Comparison of ENCODE assay signal across 4 worm cellular contexts in genomic region chrX:14916767-14917166, ce11.
TF ChIP-seq lines count a peak whose summit lies in the region.

No protein-coding gene starts in this region.

TF ChIP-seq in whole organism, L1 larva, 84 proteins besides CTCF, POLR2A, EP300 and RAD21:
- TF ChIP-seq unc-30 (tag; optimal IDR thresholded peaks at IDR 0.05; lab: Kevin White, UChicago) (no peak), nhr-85 (tag; lab: Kevin White, UChicago) (no peak), ceh-82 (tag; optimal IDR thresholded peaks at IDR 0.05; lab: Kevin White, UChicago) (no peak), nhr-28 (tag; optimal IDR thresholded peaks at IDR 0.05; lab: Kevin White, UChicago) (no peak), fkh-10 (GFP tag; optimal IDR thresholded peaks at IDR 0.05; lab: Kevin White, UChicago) (peak; percentile 83), lir-3 (tag; optimal IDR thresholded peaks at IDR 0.05; lab: Kevin White, UChicago; ENCODE audit: poor library complexity) (no peak), efl-1 (optimal IDR thresholded peaks at IDR 0.05; lab: Kevin White, UChicago) (no peak), efl-1 (GFP tag; optimal IDR thresholded peaks at IDR 0.05 in 1 of 2; lab: Kevin White, UChicago) (peak in 1 of 2 experiments; percentile 62), blmp-1 (tag; optimal IDR thresholded peaks at IDR 0.05; lab: Kevin White, UChicago) (no peak), snpc-4 (tag; optimal IDR thresholded peaks at IDR 0.05; lab: Kevin White, UChicago) (no peak), lin-14 (GFP tag; optimal IDR thresholded peaks at IDR 0.05; lab: Kevin White, UChicago) (peak; percentile 33), dsc-1 (tag; optimal IDR thresholded peaks at IDR 0.05; lab: Kevin White, UChicago) (no peak)

TF ChIP-seq in whole organism, L3 larva, 47 proteins besides CTCF, POLR2A, EP300 and RAD21:
- TF ChIP-seq ceh-82 (tag; optimal IDR thresholded peaks at IDR 0.05; lab: Kevin White, UChicago) (no peak), nhr-43 (tag; optimal IDR thresholded peaks at IDR 0.05; lab: Kevin White, UChicago; ENCODE audit: poor library complexity, severe bottlenecking) (no peak), unc-39 (tag; optimal IDR thresholded peaks at IDR 0.05; lab: Kevin White, UChicago) (no peak), fkh-10 (GFP tag; optimal IDR thresholded peaks at IDR 0.05; lab: Kevin White, UChicago) (peak; percentile 9), mdl-1 (tag; optimal IDR thresholded peaks at IDR 0.05; lab: Kevin White, UChicago) (no peak), nhr-23 (tag; optimal IDR thresholded peaks at IDR 0.05; lab: Kevin White, UChicago) (no peak)

TF ChIP-seq in whole organism, L4 larva, 104 proteins besides CTCF, POLR2A, EP300 and RAD21:
- no peak for TF ChIP-seq mdt-29 (GFP tag; IDR thresholded peaks at IDR 0.05; lab: Robert Waterston, UW)
- TF ChIP-seq fkh-10 (GFP tag; optimal IDR thresholded peaks at IDR 0.05; lab: Kevin White, UChicago): peak; percentile 46
TF ChIP-seq in whole organism, L4 larva: peak in this region for 1.

TF ChIP-seq in whole organism, late embryonic, 69 proteins besides CTCF, POLR2A, EP300 and RAD21:
- TF ChIP-seq ceh-9 (tag; optimal IDR thresholded peaks at IDR 0.05; lab: Kevin White, UChicago) (no peak), lin-11 (tag; optimal IDR thresholded peaks at IDR 0.05; lab: Kevin White, UChicago) (no peak), ceh-24 (tag; optimal IDR thresholded peaks at IDR 0.05; lab: Kevin White, UChicago) (no peak), pros-1 (tag; optimal IDR thresholded peaks at IDR 0.05; lab: Kevin White, UChicago) (no peak), unc-42 (tag; optimal IDR thresholded peaks at IDR 0.05; lab: Kevin White, UChicago) (peak; percentile 18), madf-2 (tag; optimal IDR thresholded peaks at IDR 0.05; lab: Kevin White, UChicago) (no peak), ceh-2 (tag; optimal IDR thresholded peaks at IDR 0.05; lab: Kevin White, UChicago) (no peak)

Comparison
In these comparisons a context has a peak if more than half of its experiments do, and no peak if none do; other contexts are left out.
1. Of the 29 proteins assayed by ChIP-seq in both whole organism, L4 larva and whole organism, L1 larva: peak only in whole organism, L4 larva: none; only in whole organism, L1 larva: none; in both: fkh-10; in neither: 28.